Fruit fly (Drosophila melanogaster) whole organism, adult: ENCODE results near the gene CG42337.

Source experiments
- Crg-1 ChIP-seq: fragments of 200-800 bp; sonication (Bioruptor generic); optimal IDR thresholded peaks from 2 replicates; lab custom pipeline; 2016; ENCODE audit warnings: missing biosample characterization, missing genetic modification characterization
- Mnt ChIP-seq: fragments of 200-800 bp; sonication (Bioruptor generic); optimal IDR thresholded peaks from 2 replicates; lab custom pipeline; 2016; ENCODE audit warnings: missing biosample characterization, mild to moderate bottlenecking, missing genetic modification characterization
- tj ChIP-seq: fragments of 200-800 bp; sonication (Bioruptor generic); optimal IDR thresholded peaks from 3 replicates; lab custom pipeline; 2017; ENCODE audit warnings: missing biosample characterization, mild to moderate bottlenecking, missing genetic modification characterization, moderate library complexity

- TF ChIP-seq Mnt (GFP tag; lab: Kevin White, UChicago), result no peak
- TF ChIP-seq Crg-1 (GFP tag; lab: Kevin White, UChicago), result no peak
- peak; percentile 81 for TF ChIP-seq tj (GFP tag; lab: Kevin White, UChicago)
Observed at dm6 chr3L:21204581-21205495, 11.7 kb upstream of the CG42337 start.
